Fruit fly (Drosophila melanogaster): ENCODE results near the gene Galk.
A peak's percentile ranks its signal among the peaks of the same experiment; 100 is the strongest.

Galk gene

dm6 chr3L:9025680-9026079, 39.8 kb upstream of the Galk start (continued):
- peak; percentile 26 for TF ChIP-seq Nf-YC (tag; optimal IDR thresholded peaks at IDR 0.05)
- peak; percentile 59; the same call in 1 of the 3 replicates for TF ChIP-seq CG6175 (GFP tag; IDR thresholded peaks at IDR 0.05)
- TF ChIP-seq CG31224 (GFP tag; IDR thresholded peaks at IDR 0.05): peak; percentile 82
- TF ChIP-seq Bteb2 (GFP tag; optimal IDR thresholded peaks at IDR 0.05): peak; percentile 75
- peak; percentile 83 for TF ChIP-seq CG8388 (GFP tag; optimal IDR thresholded peaks at IDR 0.05)
- peak; percentile 15 for TF ChIP-seq exex (tag; optimal IDR thresholded peaks at IDR 0.05)
- TF ChIP-seq CG6791 (GFP tag; IDR thresholded peaks at IDR 0.05; ENCODE audit: partially characterized antibody): no peak
- TF ChIP-seq CG13287 (GFP tag; IDR thresholded peaks at IDR 0.05; ENCODE audit: partially characterized antibody): no peak
- peak; percentile 90 for TF ChIP-seq CG32772 (GFP tag; IDR thresholded peaks at IDR 0.05)
- no peak for TF ChIP-seq CG15073 (GFP tag; optimal IDR thresholded peaks at IDR 0.05)
- TF ChIP-seq ftz-f1 (GFP tag; optimal IDR thresholded peaks at IDR 0.05): no peak
- TF ChIP-seq Hr78 (GFP tag; optimal IDR thresholded peaks at IDR 0.05): peak in 1 of 2 experiments; percentile 63
- TF ChIP-seq vnd (GFP tag; IDR thresholded peaks at IDR 0.05; ENCODE audit: partially characterized antibody): no peak
- peak; percentile 86 for TF ChIP-seq CG3726 (GFP tag; IDR thresholded peaks at IDR 0.05)
- TF ChIP-seq NfI (GFP tag; optimal IDR thresholded peaks at IDR 0.05): peak; percentile 73
- peak; percentile 53 for TF ChIP-seq ac (GFP tag; optimal IDR thresholded peaks at IDR 0.05)
- peak; percentile 12 for TF ChIP-seq CG3995 (GFP tag; optimal IDR thresholded peaks at IDR 0.05)
- TF ChIP-seq Sox102F (GFP tag; optimal IDR thresholded peaks at IDR 0.05): peak; percentile 89
- peak; percentile 72 for TF ChIP-seq Taf1 (GFP tag; IDR thresholded peaks at IDR 0.05)
- peak; percentile 75; the same call in 1 of the 2 replicates for TF ChIP-seq dati (GFP tag; IDR thresholded peaks at IDR 0.05)
- peak; percentile 61 for TF ChIP-seq CG8359 (GFP tag; optimal IDR thresholded peaks at IDR 0.05; ENCODE audit: borderline replicate concordance)
- peak; percentile 20 for TF ChIP-seq CG9876 (GFP tag; optimal IDR thresholded peaks at IDR 0.05)
- TF ChIP-seq kah (GFP tag; optimal IDR thresholded peaks at IDR 0.05): peak; percentile 68
- peak; percentile 82 for TF ChIP-seq lilli (GFP tag; optimal IDR thresholded peaks at IDR 0.05)
- TF ChIP-seq CG11696 (GFP tag; IDR thresholded peaks at IDR 0.05): peak; percentile 58
- no peak for TF ChIP-seq cg (GFP tag; optimal IDR thresholded peaks at IDR 0.05)
- peak; percentile 72 for TF ChIP-seq CG12155 (GFP tag; optimal IDR thresholded peaks at IDR 0.05)
- TF ChIP-seq Elba2 (GFP tag; optimal IDR thresholded peaks at IDR 0.05): peak; percentile 19
- TF ChIP-seq gfzf (GFP tag; optimal IDR thresholded peaks at IDR 0.05): no peak
- TF ChIP-seq sob (GFP tag; IDR thresholded peaks at IDR 0.05): peak; percentile 91
- peak; percentile 74 for TF ChIP-seq CG12104 (GFP tag; optimal IDR thresholded peaks at IDR 0.05)
- peak; percentile 32 for TF ChIP-seq CG31365 (tag; optimal IDR thresholded peaks at IDR 0.05)
- TF ChIP-seq pum (GFP tag; optimal IDR thresholded peaks at IDR 0.05): peak; percentile 79
- peak; percentile 20 for TF ChIP-seq CG10565 (GFP tag; optimal IDR thresholded peaks at IDR 0.05)
- peak; percentile 79 for TF ChIP-seq CG13624 (GFP tag; optimal IDR thresholded peaks at IDR 0.05)
- peak; percentile 88 for TF ChIP-seq CG14014 (GFP tag; IDR thresholded peaks at IDR 0.05)
- TF ChIP-seq lmd (GFP tag; IDR thresholded peaks at IDR 0.05): peak; percentile 89
- peak; percentile 86 for TF ChIP-seq croc (GFP tag; conservative IDR thresholded peaks at IDR 0.05)
- no peak for TF ChIP-seq pita (GFP tag; optimal IDR thresholded peaks at IDR 0.05)
- TF ChIP-seq Abd-B (GFP tag; optimal IDR thresholded peaks at IDR 0.05): peak; percentile 82
- peak; percentile 83 to 87 for TF ChIP-seq dpn (GFP tag; optimal IDR thresholded peaks at IDR 0.05)
- peak; percentile 54; the same call in 1 of the 2 replicates for TF ChIP-seq Lim3 (GFP tag; IDR thresholded peaks at IDR 0.05)
- TF ChIP-seq Dref (GFP tag; IDR thresholded peaks at IDR 0.05): no peak
- TF ChIP-seq Atf6 (GFP tag; IDR thresholded peaks at IDR 0.05): peak; percentile 83
- TF ChIP-seq CG15479 (GFP tag; optimal IDR thresholded peaks at IDR 0.05): no peak
- no peak for TF ChIP-seq CG8478 (optimal IDR thresholded peaks at IDR 0.05)
- peak; percentile 71 for TF ChIP-seq CG5245 (GFP tag; optimal IDR thresholded peaks at IDR 0.05)
- no peak for TF ChIP-seq yki (optimal IDR thresholded peaks at IDR 0.05)
- TF ChIP-seq tup (GFP tag; optimal IDR thresholded peaks at IDR 0.05): peak; percentile 60
- no peak for TF ChIP-seq cad (GFP tag; optimal IDR thresholded peaks at IDR 0.05)
- TF ChIP-seq CG12071 (GFP tag; optimal IDR thresholded peaks at IDR 0.05): peak; percentile 76
- TF ChIP-seq CG5953 (GFP tag; IDR thresholded peaks at IDR 0.05): peak; percentile 82
